Fruit fly (Drosophila melanogaster) ovary, adult (tissue): ENCODE data around the gene bip1.

Source experiments
- CG17801 ChIP-seq: fragments of 200-800 bp; optimal IDR thresholded peaks from 2 replicates; lab custom pipeline; 2019; ENCODE audit warnings: missing biosample characterization, mild to moderate bottlenecking, missing genetic modification characterization, moderate library complexity; ENCODE audit not compliant: partially characterized antibody

The bip1 gene

DNA sequence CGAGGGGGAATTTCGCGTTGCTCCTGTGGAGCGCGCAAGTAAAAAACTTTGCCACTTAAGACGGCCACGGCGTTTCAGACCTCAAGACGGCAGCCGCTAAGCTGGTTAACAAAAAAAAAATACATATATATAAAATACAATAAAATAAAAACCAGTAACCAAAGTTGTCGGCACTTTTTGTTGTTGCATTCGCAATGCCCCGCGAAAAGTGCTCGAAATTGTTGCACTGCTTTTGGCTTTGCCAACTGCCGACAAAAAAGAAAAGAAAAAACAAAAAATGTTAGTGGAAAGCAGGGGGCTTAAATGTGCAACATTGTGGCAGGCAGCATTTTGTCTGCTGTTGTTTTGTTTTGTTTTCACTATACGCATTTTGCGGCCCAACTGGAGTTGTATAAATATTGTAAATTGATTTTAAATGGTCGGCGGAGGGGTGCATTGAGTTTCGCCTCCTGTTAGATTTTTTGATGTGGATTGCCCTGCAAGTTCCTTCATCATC lies 13.6 kb downstream of the bip1 start:
- no peak for TF ChIP-seq CG17801 (GFP tag; lab: Kevin White, UChicago)

DNA sequence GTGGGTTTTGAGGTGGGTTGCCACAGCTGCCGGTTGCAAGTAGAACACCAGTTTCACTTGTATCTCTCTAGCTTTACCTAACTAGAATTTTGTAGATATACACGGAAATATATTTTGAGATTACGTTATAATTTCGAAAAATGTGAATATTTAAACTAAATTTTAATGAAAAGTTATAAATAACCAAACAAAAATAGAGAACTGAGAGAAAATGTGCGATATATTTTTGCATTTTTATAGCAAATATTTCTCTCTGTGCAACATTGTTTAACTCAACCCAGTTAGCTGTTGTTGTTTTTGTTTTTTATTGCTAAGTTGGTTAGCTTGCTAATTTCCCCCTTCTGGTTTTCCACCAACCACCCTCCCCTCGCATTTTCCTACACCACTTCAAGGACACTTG lies 14.9 kb downstream of the bip1 start:
- TF ChIP-seq CG17801 (GFP tag; lab: Kevin White, UChicago), result no peak

DNA sequence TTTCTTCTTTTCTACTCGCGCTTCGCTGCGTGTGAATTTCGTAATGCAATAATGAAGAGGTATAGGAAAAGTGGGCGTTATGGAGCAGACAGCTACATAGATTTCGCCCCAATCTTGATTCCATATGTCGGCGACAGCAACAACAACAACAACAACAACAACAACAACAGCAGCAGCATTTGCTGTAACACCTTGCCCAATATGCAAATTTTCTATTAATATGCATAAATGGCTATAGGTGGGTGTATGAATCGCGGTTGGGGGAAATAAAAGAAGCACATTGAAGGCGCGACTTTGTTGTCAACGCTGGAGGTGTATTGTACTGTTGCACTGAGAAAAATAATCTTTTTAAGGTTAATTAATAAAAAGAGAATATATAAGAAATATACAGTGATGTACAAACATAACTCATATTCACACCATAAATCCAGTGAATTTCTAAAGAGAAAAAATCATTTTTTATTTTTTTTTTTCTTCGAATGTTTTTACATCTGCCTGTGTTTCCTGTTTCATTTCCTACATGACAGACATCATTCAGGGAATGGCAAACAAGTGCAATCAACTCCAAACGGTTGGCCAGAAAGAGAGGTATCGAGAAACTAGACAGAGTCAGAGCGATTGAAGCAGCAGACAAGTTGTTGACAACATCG lies 16.9 kb downstream of the bip1 start:
- no peak for TF ChIP-seq CG17801 (GFP tag; lab: Kevin White, UChicago)

DNA sequence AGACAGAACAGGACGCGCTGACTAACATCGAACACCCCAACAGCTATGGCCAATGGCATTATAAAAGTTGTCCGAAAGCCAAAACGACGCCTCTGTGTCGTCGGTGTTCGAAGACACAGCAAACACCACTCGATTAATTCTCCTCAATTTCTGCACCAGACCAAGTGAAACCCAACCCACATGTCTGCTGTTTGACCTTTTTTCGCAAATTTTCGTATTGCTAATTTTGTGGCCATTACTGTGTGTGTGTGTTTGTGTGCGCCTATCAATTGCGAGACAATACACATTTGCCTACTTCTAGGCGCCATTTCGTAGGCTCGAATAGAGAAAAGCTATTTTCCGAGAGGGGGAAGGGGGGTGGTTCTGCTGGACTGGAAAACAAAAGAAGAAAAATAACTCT lies 19.4 kb downstream of the bip1 start:
- TF ChIP-seq CG17801 (GFP tag; lab: Kevin White, UChicago), result no peak

dm6 chr3L:8037693-8038092 lies 20.8 kb downstream of the bip1 start:
- no peak for TF ChIP-seq CG17801 (GFP tag; lab: Kevin White, UChicago)

dm6 chr3L:8033776-8034175 lies 24.7 kb downstream of the bip1 start:
- TF ChIP-seq CG17801 (GFP tag; lab: Kevin White, UChicago), result no peak

DNA sequence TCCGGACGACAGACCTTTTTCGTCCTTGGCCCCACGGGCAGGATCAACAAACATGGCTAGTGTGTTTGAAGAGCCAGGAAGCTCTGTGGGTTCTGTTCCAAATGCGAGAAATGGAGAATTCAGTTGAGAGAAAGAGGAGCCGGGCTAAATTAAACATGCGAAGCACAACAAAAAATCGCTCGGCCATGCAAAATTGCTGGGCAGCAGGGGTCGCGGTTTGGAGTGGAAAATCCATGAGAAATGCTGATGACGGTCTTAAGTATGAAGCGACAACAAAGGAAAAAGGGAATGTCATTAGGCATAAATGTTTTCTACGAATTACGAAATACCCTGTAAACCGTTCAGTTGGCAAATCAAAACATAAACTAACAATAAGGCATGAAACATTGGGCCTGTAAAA lies 25.4 kb downstream of the bip1 start:
- no peak for TF ChIP-seq CG17801 (GFP tag; lab: Kevin White, UChicago)

DNA sequence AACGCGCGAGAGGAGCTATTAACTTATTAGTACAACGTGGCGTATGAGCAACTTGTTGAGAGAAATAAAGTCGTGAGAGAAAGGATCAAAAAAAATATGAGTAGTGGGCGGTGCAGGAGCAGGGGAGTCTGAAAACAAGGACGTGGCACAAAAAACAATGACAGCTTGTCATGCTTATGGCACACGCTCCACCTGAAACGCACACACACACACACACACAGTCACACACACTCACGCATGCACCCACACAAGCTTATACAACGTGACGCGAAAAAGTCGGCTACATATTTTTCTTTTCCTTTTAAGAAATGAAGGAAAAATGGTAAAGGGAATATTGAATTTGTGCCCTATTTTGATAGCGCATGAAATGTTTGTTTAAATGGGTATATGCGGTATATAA lies 27.1 kb downstream of the bip1 start:
- TF ChIP-seq CG17801 (GFP tag; lab: Kevin White, UChicago), result no peak

DNA sequence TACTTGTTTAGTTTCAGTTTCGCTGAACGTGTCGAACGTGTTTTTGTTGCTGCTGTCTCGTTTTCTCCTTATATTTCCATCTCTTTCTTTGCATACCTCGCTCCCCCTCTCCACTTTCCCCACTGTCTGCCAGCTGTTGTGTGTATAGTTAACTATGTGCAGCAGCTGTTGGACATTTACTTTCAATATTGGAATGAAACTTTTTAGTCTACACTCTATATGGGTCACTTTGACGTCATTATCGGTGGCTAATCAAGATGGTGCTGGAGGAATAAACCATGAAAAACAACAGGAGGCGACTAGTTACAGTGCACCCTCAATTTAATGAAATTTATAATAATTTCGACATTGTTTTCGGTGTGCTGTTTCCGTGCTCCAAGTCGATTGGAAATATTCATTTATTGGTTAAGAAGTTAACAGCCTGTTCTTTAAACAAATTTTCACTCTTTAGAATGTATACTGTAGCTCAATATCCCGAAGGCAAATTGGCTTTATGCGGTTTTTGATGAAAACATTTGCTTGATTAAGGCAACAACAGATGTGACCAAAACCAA lies 29.2 kb downstream of the bip1 start:
- no peak for TF ChIP-seq CG17801 (GFP tag; lab: Kevin White, UChicago)

DNA sequence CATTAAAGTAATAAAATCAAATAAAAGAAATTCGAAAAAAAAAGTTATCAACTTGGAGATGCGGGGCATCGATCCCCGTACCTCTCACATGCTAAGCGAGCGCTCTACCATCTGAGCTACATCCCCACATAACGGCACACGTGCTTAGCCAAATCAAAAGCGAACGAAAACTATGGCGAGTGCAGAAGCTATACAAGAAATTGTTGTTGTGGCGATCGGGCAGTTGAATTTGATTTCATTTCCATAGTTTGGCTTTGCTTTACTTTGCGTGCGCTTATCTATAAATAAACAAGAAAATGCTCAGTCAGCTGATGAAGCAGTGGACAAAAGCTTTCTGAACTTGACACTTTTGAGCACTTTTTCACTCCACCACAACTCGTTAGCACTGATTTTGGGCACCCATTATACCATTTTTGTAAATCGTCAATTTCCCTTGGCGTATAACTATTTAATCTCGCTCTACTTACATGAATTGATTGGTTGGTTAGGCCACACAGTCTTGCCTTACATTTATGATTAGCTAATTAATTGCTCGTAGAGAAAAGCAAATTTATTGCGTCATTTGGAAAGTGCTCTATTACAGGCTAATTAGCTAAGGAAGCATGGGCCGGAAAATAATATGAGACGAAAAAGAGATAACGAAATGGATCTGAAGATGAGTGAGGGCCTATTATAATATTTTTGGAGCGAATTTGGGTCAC lies 29.9 kb downstream of the bip1 start:
- TF ChIP-seq CG17801 (GFP tag; lab: Kevin White, UChicago), result no peak

DNA sequence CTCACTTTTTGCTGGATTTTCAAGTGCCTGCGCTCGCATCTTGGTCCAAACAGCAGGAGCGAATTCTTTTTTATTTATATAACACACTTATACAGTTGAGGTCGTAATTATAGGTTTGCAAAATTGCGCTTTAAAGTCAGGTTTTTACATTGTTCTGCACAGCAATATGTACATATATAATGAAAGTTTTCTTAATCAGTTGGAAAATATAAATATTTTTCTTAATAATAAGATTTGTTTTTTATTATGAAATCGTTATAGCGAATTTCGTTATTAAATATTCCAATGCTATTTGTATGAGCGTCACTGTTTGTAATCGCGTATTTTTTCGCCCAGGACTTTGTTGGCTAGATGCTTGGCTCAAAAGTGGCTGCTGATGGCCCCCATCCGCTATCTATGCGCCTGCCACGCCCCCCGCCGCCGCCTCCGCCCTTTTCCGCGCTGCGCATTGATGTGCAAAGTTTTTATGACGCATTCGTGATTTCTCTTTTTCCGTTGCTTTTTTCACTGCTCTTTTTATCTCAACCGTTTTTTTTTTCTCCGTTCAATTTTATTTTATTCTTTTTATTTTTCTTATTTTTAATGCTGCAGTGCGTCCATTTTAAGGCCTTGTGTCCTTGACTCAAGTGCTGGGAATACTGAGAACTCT lies 30.7 kb downstream of the bip1 start:
- no peak for TF ChIP-seq CG17801 (GFP tag; lab: Kevin White, UChicago)

- no peak for TF ChIP-seq CG17801 (GFP tag; lab: Kevin White, UChicago)
These were observed 31.3 kb downstream of the bip1 start for dm6 chr3L:8027212-8027611.

DNA sequence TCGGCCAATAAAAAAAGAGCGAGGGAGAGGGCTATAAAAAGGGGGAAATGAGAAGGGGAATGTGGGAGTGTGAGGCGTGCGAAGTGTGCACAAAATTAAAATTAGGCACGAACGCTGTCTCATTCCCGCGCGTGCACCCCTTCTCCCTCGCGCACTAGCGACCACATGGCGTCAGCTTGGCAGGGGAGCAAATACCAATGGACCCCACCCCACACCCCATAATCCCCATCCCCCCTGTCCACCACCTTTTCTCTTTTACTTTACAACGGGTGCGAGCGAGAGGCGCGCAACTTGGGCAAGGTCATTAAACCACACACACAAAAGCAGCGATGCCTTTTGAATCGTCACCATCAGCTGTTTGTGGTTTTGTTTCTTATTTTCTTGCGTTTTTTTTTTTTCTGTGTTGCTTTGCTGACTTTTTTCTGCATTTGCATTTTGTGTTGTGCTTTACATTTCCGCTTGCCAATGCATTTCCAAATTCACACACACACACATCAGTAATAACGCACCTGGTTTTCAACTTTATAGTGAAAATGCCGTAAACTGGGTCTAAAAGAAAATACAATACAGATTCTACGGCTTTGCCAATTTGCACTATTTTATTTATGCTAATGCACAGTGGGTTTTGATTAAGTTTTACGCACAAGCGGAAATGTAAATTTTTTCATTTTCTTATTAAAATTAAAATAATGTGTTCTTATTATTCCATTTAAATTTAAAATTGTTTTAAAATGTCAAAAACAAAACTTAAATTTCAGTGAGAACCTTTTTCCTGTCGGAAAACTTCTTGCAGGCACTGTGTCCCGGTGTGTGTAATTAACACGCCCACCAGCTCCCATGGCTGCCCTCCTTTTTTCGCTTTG lies 34.0 kb downstream of the bip1 start:
- peak; percentile 84 for TF ChIP-seq CG17801 (GFP tag; lab: Kevin White, UChicago)

dm6 chr3L:8018665-8019070 lies 39.8 kb downstream of the bip1 start:
- no peak for TF ChIP-seq CG17801 (GFP tag; lab: Kevin White, UChicago)

DNA sequence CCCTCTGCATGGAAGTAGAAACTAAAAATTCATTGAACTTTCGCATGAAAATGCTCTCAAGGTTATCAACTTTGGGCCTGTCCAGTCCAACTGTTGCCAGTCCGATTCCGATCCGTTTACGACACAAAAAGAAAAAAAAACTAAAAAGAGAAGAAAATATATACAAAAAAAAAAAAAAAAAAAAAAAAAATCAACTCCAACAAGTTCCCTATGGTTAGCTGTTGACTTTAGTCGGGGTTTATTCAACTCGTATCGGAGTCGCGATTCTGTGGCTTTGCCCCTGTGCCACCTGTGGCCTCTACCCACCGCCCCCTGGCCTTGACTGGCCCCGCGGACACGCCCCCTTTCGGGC lies 44.7 kb downstream of the bip1 start:
- no peak for TF ChIP-seq CG17801 (GFP tag; lab: Kevin White, UChicago)
